Fruit fly (Drosophila melanogaster) whole organism, pupa: ENCODE measurements around the gene CG7024.

Experiments
- CG10348 ChIP-seq: fragments of 200-800 bp; sonication (Bioruptor generic); IDR thresholded peaks from 2 replicates; pipeline ENCODE4 v1.3.6; 2022; ENCODE audit warnings: missing biosample characterization, missing genetic modification characterization
- CG12605 ChIP-seq: fragments of 200-800 bp; sonication (Bioruptor generic); IDR thresholded peaks from 2 replicates; pipeline ENCODE4 v1.3.6; 2022; ENCODE audit warnings: missing biosample characterization, missing genetic modification characterization
- CG13204 ChIP-seq: fragments of 200-800 bp; sonication (Bioruptor generic); optimal IDR thresholded peaks from 2 replicates; lab custom pipeline; 2018; ENCODE audit warnings: missing biosample characterization, mild to moderate bottlenecking, missing genetic modification characterization, moderate library complexity
- CG14655 ChIP-seq: fragments of 200-800 bp; sonication (Bioruptor generic); optimal IDR thresholded peaks from 3 replicates; lab custom pipeline; 2017; ENCODE audit warnings: mild to moderate bottlenecking, missing biosample characterization, missing genetic modification reagents, missing genetic modification characterization
- CG15710 ChIP-seq: fragments of 200-800 bp; sonication (Bioruptor generic); optimal IDR thresholded peaks from 2 replicates; lab custom pipeline; 2018; ENCODE audit warnings: missing biosample characterization, mild to moderate bottlenecking, missing genetic modification characterization, moderate library complexity
- CG17806 ChIP-seq: fragments of 200-800 bp; sonication (Bioruptor generic); optimal IDR thresholded peaks from 2 replicates; lab custom pipeline; 2018; ENCODE audit warnings: missing biosample characterization, mild to moderate bottlenecking, missing genetic modification characterization, moderate library complexity
- CG32121 ChIP-seq: fragments of 200-800 bp; sonication (Bioruptor generic); IDR thresholded peaks from 2 replicates; pipeline ENCODE4 v1.3.6; 2022; ENCODE audit warnings: missing biosample characterization, missing genetic modification characterization
- CG34367 ChIP-seq: fragments of 200-800 bp; sonication (Bioruptor generic); optimal IDR thresholded peaks from 2 replicates; lab custom pipeline; 2018; ENCODE audit warnings: missing biosample characterization, mild to moderate bottlenecking, missing genetic modification characterization
- CG4496 ChIP-seq: fragments of 200-800 bp; sonication (Bioruptor generic); IDR thresholded peaks from 3 replicates; pipeline ENCODE4 v1.3.6; 2022; ENCODE audit warnings: missing biosample characterization, missing genetic modification characterization
- CG8159 ChIP-seq: fragments of 200-800 bp; sonication (Bioruptor generic); optimal IDR thresholded peaks from 3 replicates; lab custom pipeline; 2018; ENCODE audit warnings: missing biosample characterization, mild to moderate bottlenecking, missing genetic modification characterization, moderate library complexity
- CG8301 ChIP-seq: fragments of 200-800 bp; sonication (Bioruptor generic); optimal IDR thresholded peaks from 2 replicates; lab custom pipeline; 2018; ENCODE audit warnings: missing biosample characterization, mild to moderate bottlenecking, missing genetic modification characterization
- CG9948 ChIP-seq: fragments of 200-800 bp; sonication (Bioruptor generic); optimal IDR thresholded peaks from 2 replicates; lab custom pipeline; 2018; ENCODE audit warnings: missing biosample characterization, mild to moderate bottlenecking, missing genetic modification characterization, moderate library complexity
- D1 ChIP-seq: fragments of 200-800 bp; sonication (Bioruptor generic); optimal IDR thresholded peaks from 2 replicates; lab custom pipeline; 2018; ENCODE audit warnings: missing biosample characterization, mild to moderate bottlenecking, missing genetic modification characterization, moderate library complexity
- EcR ChIP-seq: fragments of 200-800 bp; sonication (Bioruptor generic); optimal IDR thresholded peaks from 3 replicates; lab custom pipeline; 2019; ENCODE audit warnings: missing biosample characterization, missing genetic modification characterization, mild to moderate bottlenecking, moderate library complexity, missing genetic modification reagents
- Ets98B ChIP-seq: fragments of 200-800 bp; sonication (Bioruptor generic); IDR thresholded peaks from 2 replicates; pipeline ENCODE4 v1.3.6; 2022; ENCODE audit warnings: missing biosample characterization, missing genetic modification characterization
- Pif1A ChIP-seq: fragments of 200-800 bp; sonication (Bioruptor generic); optimal IDR thresholded peaks from 3 replicates; lab custom pipeline; 2016; ENCODE audit warnings: missing biosample characterization, missing genetic modification characterization
- Pif1B ChIP-seq: fragments of 200-800 bp; sonication (Bioruptor generic); optimal IDR thresholded peaks from 3 replicates; lab custom pipeline; 2016; ENCODE audit warnings: missing biosample characterization, missing genetic modification characterization
- Snoo ChIP-seq: fragments of 200-800 bp; sonication (Bioruptor generic); optimal IDR thresholded peaks from 3 replicates; lab custom pipeline; 2017; ENCODE audit warnings: missing biosample characterization, mild to moderate bottlenecking, missing genetic modification characterization, inconsistent platforms
- fd96Ca ChIP-seq: fragments of 200-800 bp; sonication (Bioruptor generic); IDR thresholded peaks from 3 replicates; pipeline ENCODE4 v1.3.6; 2022; ENCODE audit warnings: missing biosample characterization, missing genetic modification characterization
- gl ChIP-seq: fragments of 200-800 bp; sonication (Bioruptor generic); optimal IDR thresholded peaks from 2 replicates; lab custom pipeline; 2018; ENCODE audit warnings: missing biosample characterization, mild to moderate bottlenecking, missing genetic modification characterization
- rn ChIP-seq: fragments of 200-800 bp; sonication (Bioruptor generic); IDR thresholded peaks from 2 replicates; pipeline ENCODE4 v1.3.6; 2022; ENCODE audit warnings: missing biosample characterization, missing genetic modification characterization

Gene CG7024

dm6 chrX:4705009-4705408 is at the start of gene CG7024:
Gene CG7024 (plus strand): TSS chrX:4705309.
- TF ChIP-seq D1: no peak
- TF ChIP-seq CG12605 (GFP tag; lab: Robert Waterston, UW): no peak
- no peak for TF ChIP-seq CG4496 (GFP tag; lab: Robert Waterston, UW)
- TF ChIP-seq EcR (GFP tag; lab: Kevin White, UChicago): no peak
- TF ChIP-seq CG34367: no peak

DNA sequence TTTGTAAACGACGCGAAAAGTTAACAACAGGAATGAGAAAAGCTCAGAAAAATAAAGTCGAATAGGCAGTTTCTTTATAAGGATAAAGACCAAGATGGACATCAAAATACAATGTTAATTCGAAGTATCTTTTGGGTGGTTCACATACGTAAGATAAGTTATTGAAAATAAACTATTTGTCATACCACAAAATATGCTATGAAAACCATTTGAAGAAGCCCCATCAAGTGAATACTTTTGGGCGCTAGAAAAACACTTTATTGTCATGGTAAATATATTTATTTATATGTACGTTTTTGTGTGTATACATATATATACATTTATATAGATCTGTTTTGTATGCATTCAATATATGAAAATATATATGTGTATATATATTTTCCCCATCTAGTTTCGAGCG is 47.2 kb upstream of the CG7024 start:
- peak; percentile 33; the same call in 1 of the 3 replicates for TF ChIP-seq CG4496 (GFP tag; lab: Robert Waterston, UW)
- TF ChIP-seq CG15710 (tag; lab: Kevin White, UChicago): no peak
- no peak for TF ChIP-seq CG8159 (tag; lab: Kevin White, UChicago)

DNA sequence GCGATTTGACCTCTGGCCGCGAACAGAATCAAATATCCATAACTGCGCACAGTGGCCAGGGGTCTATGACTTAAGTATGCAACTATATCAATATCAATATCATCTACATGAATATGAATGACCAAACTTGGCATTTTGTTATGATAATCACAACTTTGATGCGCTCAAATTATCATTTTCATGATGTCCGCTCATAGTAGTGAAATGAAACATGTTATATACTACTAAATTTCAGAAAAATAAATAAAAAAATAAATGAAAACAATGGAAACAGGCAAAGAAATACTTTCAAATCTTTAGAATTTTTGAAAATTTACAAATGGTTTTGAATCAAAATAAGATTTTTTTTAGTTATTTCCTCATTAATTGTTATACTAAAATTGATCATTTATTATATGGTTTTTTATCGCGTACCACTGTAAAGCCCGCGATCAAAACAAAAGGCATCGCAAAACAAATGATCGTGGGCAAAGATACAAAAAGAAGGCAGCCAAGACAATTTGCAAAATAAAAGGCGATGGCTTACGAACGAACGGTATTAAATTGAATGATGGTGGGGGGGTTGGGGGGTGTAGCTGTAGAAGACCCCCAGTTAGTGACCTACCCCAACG is 44.4 kb upstream of the CG7024 start:
- TF ChIP-seq CG9948 (tag; lab: Kevin White, UChicago) (peak; percentile 25), CG8159 (tag; lab: Kevin White, UChicago) (peak; percentile 32), rn (GFP tag; lab: Robert Waterston, UW) (no peak), CG15710 (tag; lab: Kevin White, UChicago) (peak; percentile 9)

- no peak for TF ChIP-seq D1
- TF ChIP-seq Snoo (tag; lab: Kevin White, UChicago): no peak
- TF ChIP-seq CG8159 (tag; lab: Kevin White, UChicago): no peak
- no peak for TF ChIP-seq CG10348 (GFP tag; lab: Robert Waterston, UW)
- TF ChIP-seq CG4496 (GFP tag; lab: Robert Waterston, UW): no peak
- peak; percentile 1 for TF ChIP-seq Pif1A (GFP tag; lab: Kevin White, UChicago)
- TF ChIP-seq EcR (GFP tag; lab: Kevin White, UChicago): peak; percentile 43
- TF ChIP-seq gl (tag; lab: Kevin White, UChicago): peak; percentile 5
- peak; percentile 8 for TF ChIP-seq CG15710 (tag; lab: Kevin White, UChicago)
- TF ChIP-seq CG8301 (tag; lab: Kevin White, UChicago): no peak
- no peak for TF ChIP-seq CG9948 (tag; lab: Kevin White, UChicago)
- no peak for TF ChIP-seq CG13204 (GFP tag; lab: Kevin White, UChicago)
- TF ChIP-seq fd96Ca (GFP tag; lab: Robert Waterston, UW): no peak
Observed at dm6 chrX:4664107-4664506, 41.0 kb upstream of the CG7024 start.

- TF ChIP-seq rn (GFP tag; lab: Robert Waterston, UW) (peak; percentile 92), EcR (GFP tag; lab: Kevin White, UChicago) (peak; percentile 68), CG8159 (tag; lab: Kevin White, UChicago) (peak; percentile 94), Pif1B (GFP tag; lab: Kevin White, UChicago) (peak; percentile 95), D1 (peak; percentile 91), CG9948 (tag; lab: Kevin White, UChicago) (peak; percentile 94), CG15710 (tag; lab: Kevin White, UChicago) (peak; percentile 96), CG34367 (peak; percentile 93), CG17806 (peak; percentile 93), CG4496 (GFP tag; lab: Robert Waterston, UW) (peak; percentile 98), CG14655 (peak; percentile 95), CG12605 (GFP tag; lab: Robert Waterston, UW) (peak; percentile 96), CG10348 (GFP tag; lab: Robert Waterston, UW) (peak; percentile 95), CG8301 (tag; lab: Kevin White, UChicago) (peak; percentile 94), gl (tag; lab: Kevin White, UChicago) (peak; percentile 85), Pif1A (GFP tag; lab: Kevin White, UChicago) (peak; percentile 98), Ets98B (GFP tag; lab: Robert Waterston, UW) (peak; percentile 98), fd96Ca (GFP tag; lab: Robert Waterston, UW) (peak; percentile 98), CG13204 (GFP tag; lab: Kevin White, UChicago) (peak; percentile 94), Snoo (tag; lab: Kevin White, UChicago) (peak; percentile 98), CG32121 (GFP tag; lab: Robert Waterston, UW) (peak; percentile 98)
Observed at dm6 chrX:4666650-4667360, 38.3 kb upstream of the CG7024 start, which contains the start of gene CG3009. Gene CG3009 (minus strand): TSS chrX:4666700.

DNA sequence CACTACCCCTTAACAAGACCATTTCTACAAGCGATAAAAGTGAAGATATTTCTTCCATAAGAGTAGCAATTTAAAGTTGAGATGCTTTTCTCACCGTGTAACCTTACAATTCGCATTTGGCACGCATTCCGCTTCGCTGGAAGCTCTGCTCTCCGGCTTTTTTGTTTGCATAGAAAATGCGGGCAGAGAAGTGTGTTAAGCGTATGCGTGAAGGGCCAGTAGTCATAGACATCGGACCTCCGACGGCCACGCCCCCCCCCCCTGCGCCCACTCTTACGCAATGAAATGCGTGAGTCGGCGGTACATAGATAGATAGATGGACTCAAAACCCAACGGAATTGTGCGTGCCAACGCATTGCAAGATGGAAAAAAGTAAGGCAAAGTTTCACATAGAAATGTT is 35.7 kb upstream of the CG7024 start:
- 0 out of 3 replicates have a peak, but pooled peaks have one; percentile 10 for TF ChIP-seq fd96Ca (GFP tag; lab: Robert Waterston, UW)
- TF ChIP-seq CG10348 (GFP tag; lab: Robert Waterston, UW): no peak
- peak; percentile 10; the same call in 1 of the 2 replicates for TF ChIP-seq Ets98B (GFP tag; lab: Robert Waterston, UW)
- no peak for TF ChIP-seq CG14655
- no peak for TF ChIP-seq CG15710 (tag; lab: Kevin White, UChicago)
- TF ChIP-seq, all 21 proteins: peak for 2
